Worm (Caenorhabditis elegans) whole organism, midembryonic: ENCODE data around the gene Y38E10A.17.

Experiments
- T22C8.4 ChIP-seq: fragments of 200-800 bp; sonication (Bioruptor generic); IDR thresholded peaks from 2 replicates; pipeline ENCODE4 v1.3.6; 2022; ENCODE audit warnings: missing genetic modification characterization, missing compliant biosample characterization
- cog-1 ChIP-seq: sonication (generic microtip); optimal IDR thresholded peaks from 2 replicates; lab custom pipeline; 2016; ENCODE audit warnings: missing genetic modification characterization, missing compliant biosample characterization
- flt-1 ChIP-seq: fragments of 200-800 bp; sonication (Bioruptor generic); IDR thresholded peaks from 2 replicates; pipeline ENCODE4 v1.3.6; 2022; ENCODE audit warnings: missing genetic modification characterization, missing compliant biosample characterization
- klf-2 ChIP-seq: fragments of 200-800 bp; sonication (Bioruptor generic); conservative IDR thresholded peaks from 2 replicates; pipeline ENCODE4 v1.3.6; 2022; ENCODE audit warnings: missing genetic modification reagents, missing genetic modification characterization, missing compliant biosample characterization
- med-1 ChIP-seq: sonication (generic microtip); optimal IDR thresholded peaks from 2 replicates; lab custom pipeline; 2017; ENCODE audit warnings: missing genetic modification characterization, mild to moderate bottlenecking, missing compliant biosample characterization, antibody characterized with exemption, missing genetic modification reagents; ENCODE audit not compliant: insufficient read depth
- ref-1 ChIP-seq: fragments of 200-800 bp; sonication (Bioruptor generic); conservative IDR thresholded peaks from 2 replicates; pipeline ENCODE4 v1.3.6; 2022; ENCODE audit warnings: missing genetic modification reagents, missing genetic modification characterization, missing compliant biosample characterization
- tab-1 ChIP-seq: fragments of 200-800 bp; sonication (Bioruptor generic); IDR thresholded peaks from 2 replicates; pipeline ENCODE4 v1.3.6; 2022; ENCODE audit warnings: missing genetic modification characterization, missing compliant biosample characterization
- ztf-23 ChIP-seq: fragments of 200-800 bp; sonication (Bioruptor generic); IDR thresholded peaks from 2 replicates; pipeline ENCODE4 v1.3.6; 2022; ENCODE audit warnings: missing genetic modification reagents, missing genetic modification characterization, missing compliant biosample characterization
- ztf-29 ChIP-seq: fragments of 200-800 bp; sonication (Bioruptor generic); IDR thresholded peaks from 2 replicates; pipeline ENCODE4 v1.3.6; 2022; ENCODE audit warnings: missing genetic modification reagents, missing genetic modification characterization, missing compliant biosample characterization

- no peak for TF ChIP-seq klf-2 (GFP tag; lab: Robert Waterston, UW)
- no peak for TF ChIP-seq T22C8.4 (GFP tag; lab: Robert Waterston, UW)
- no peak for TF ChIP-seq ref-1 (GFP tag; lab: Robert Waterston, UW)
- TF ChIP-seq flt-1 (GFP tag; lab: Robert Waterston, UW): no peak
- no peak for TF ChIP-seq med-1 (GFP tag; lab: Kevin White, UChicago)
- TF ChIP-seq ztf-29 (GFP tag; lab: Robert Waterston, UW): no peak
- no peak for TF ChIP-seq ztf-23 (GFP tag; lab: Robert Waterston, UW)
- TF ChIP-seq cog-1 (tag; lab: Kevin White, UChicago): no peak
- TF ChIP-seq tab-1 (GFP tag; lab: Robert Waterston, UW): no peak
These were observed 25.2 kb upstream of the Y38E10A.17 start for ce11 chrII:12659676-12660371.
